Fruit fly (Drosophila melanogaster) whole organism, adult: Measurements from ENCODE around the gene CG9920.
A peak's percentile ranks its signal among the peaks of the same experiment; 100 is the strongest.

Source experiments
- CG11617 ChIP-seq: fragments of 200-800 bp; sonication (Bioruptor generic); optimal IDR thresholded peaks from 2 replicates; lab custom pipeline; 2017; ENCODE audit warnings: mild to moderate bottlenecking, missing biosample characterization, missing genetic modification reagents, missing genetic modification characterization
- CG12768 ChIP-seq: fragments of 200-800 bp; sonication (Bioruptor generic); optimal IDR thresholded peaks from 2 replicates; lab custom pipeline; 2017; ENCODE audit warnings: missing biosample characterization, missing genetic modification characterization, mild to moderate bottlenecking, moderate library complexity, missing genetic modification reagents
- CG14711 ChIP-seq: fragments of 200-800 bp; sonication (Bioruptor generic); optimal IDR thresholded peaks from 2 replicates; lab custom pipeline; 2018; ENCODE audit warnings: missing biosample characterization, mild to moderate bottlenecking, missing genetic modification characterization, moderate library complexity
- CG1620 ChIP-seq: fragments of 200-800 bp; sonication (Bioruptor generic); optimal IDR thresholded peaks from 2 replicates; lab custom pipeline; 2016; ENCODE audit warnings: missing biosample characterization, missing genetic modification characterization
- CG33017 ChIP-seq: fragments of 200-800 bp; sonication (Bioruptor generic); optimal IDR thresholded peaks from 2 replicates; lab custom pipeline; 2018; ENCODE audit warnings: missing biosample characterization, mild to moderate bottlenecking, missing genetic modification characterization, moderate library complexity
- CG5204 ChIP-seq: fragments of 200-800 bp; sonication (Bioruptor generic); optimal IDR thresholded peaks from 2 replicates; lab custom pipeline; 2016; ENCODE audit warnings: missing biosample characterization, missing genetic modification characterization
- CG7045 ChIP-seq: fragments of 200-800 bp; sonication (Bioruptor generic); optimal IDR thresholded peaks from 2 replicates; lab custom pipeline; 2017; ENCODE audit warnings: missing biosample characterization, mild to moderate bottlenecking, missing genetic modification characterization
- CG7101 ChIP-seq: fragments of 200-800 bp; sonication (Bioruptor generic); optimal IDR thresholded peaks from 2 replicates; lab custom pipeline; 2018; ENCODE audit warnings: missing biosample characterization, mild to moderate bottlenecking, missing genetic modification characterization, moderate library complexity
- Clk ChIP-seq: fragments of 200-800 bp; sonication (Bioruptor generic); optimal IDR thresholded peaks from 2 replicates; lab custom pipeline; 2017; ENCODE audit warnings: missing biosample characterization, missing genetic modification characterization
- Crg-1 ChIP-seq: fragments of 200-800 bp; sonication (Bioruptor generic); optimal IDR thresholded peaks from 2 replicates; lab custom pipeline; 2016; ENCODE audit warnings: missing biosample characterization, missing genetic modification characterization
- Hr96 ChIP-seq: fragments of 200-800 bp; sonication (Bioruptor generic); optimal IDR thresholded peaks from 2 replicates; lab custom pipeline; 2016; ENCODE audit warnings: missing biosample characterization, missing genetic modification characterization
- Mnt ChIP-seq: fragments of 200-800 bp; sonication (Bioruptor generic); optimal IDR thresholded peaks from 2 replicates; lab custom pipeline; 2016; ENCODE audit warnings: missing biosample characterization, mild to moderate bottlenecking, missing genetic modification characterization
- bab1 ChIP-seq: fragments of 200-800 bp; sonication (Bioruptor generic); optimal IDR thresholded peaks from 3 replicates; lab custom pipeline; 2019; ENCODE audit warnings: missing biosample characterization, mild to moderate bottlenecking, missing genetic modification characterization, moderate library complexity
- cic ChIP-seq: fragments of 200-800 bp; sonication (Bioruptor generic); optimal IDR thresholded peaks from 2 replicates; lab custom pipeline; 2017; ENCODE audit warnings: missing biosample characterization, mild to moderate bottlenecking, missing genetic modification characterization, moderate library complexity
- cnc ChIP-seq, 2 experiments: fragments of >200 bp; optimal IDR thresholded peaks; 2 replicates each; lab custom pipeline; 2017
- kay ChIP-seq: fragments of 200-800 bp; sonication (Bioruptor generic); peaks from one replicate; lab custom pipeline; 2016; ENCODE audit warnings: missing biosample characterization, missing genetic modification characterization, borderline replicate concordance
- ovo ChIP-seq: fragments of 200-800 bp; sonication (Bioruptor generic); optimal IDR thresholded peaks from 2 replicates; lab custom pipeline; 2016; ENCODE audit warnings: missing biosample characterization, missing genetic modification characterization
- pad ChIP-seq: fragments of 200-800 bp; sonication (Bioruptor generic); optimal IDR thresholded peaks from 3 replicates; lab custom pipeline; 2017; ENCODE audit warnings: missing biosample characterization, missing genetic modification characterization, mild to moderate bottlenecking, moderate library complexity, missing genetic modification reagents
- tj ChIP-seq: fragments of 200-800 bp; sonication (Bioruptor generic); optimal IDR thresholded peaks from 3 replicates; lab custom pipeline; 2017; ENCODE audit warnings: missing biosample characterization, mild to moderate bottlenecking, missing genetic modification characterization, moderate library complexity
- toe ChIP-seq: fragments of 200-800 bp; sonication (Bioruptor generic); optimal IDR thresholded peaks from 2 replicates; lab custom pipeline; 2016; ENCODE audit warnings: missing biosample characterization, missing genetic modification characterization

CG9920 gene

DNA sequence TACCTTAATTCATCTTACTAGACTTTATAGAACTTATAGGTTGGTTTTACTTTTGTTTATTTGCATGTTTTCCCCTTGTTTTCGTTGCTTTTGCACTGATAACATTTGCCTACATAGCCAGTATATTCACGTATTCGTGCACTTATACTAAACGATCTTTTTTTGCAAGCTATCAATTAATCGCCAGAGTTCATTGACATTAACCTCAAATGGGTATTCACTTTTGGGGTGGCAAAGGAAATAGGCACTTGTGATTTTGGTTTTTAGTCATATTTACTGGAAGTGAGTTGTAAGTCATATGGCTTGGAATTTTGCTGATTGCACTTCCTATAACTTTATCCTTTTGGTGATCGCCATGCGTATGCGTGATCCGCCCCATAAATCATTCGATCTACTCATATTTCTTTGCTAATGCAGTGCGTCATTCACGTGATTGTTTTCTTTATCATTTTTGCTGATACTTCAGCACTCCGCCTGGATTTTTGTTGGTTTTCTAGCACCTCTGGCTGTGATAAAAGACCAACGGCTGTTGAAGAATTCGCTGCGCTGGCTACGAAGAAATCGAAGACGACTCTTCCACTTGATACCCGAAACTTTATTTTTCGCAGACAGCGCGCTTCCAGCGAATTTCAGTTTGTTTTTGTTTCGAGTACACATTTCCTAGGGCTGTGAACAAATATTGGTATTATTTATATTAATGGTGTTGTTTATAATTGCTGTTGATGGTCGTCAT, 29.8 kb downstream of the CG9920 start:
- TF ChIP-seq tj (GFP tag; lab: Kevin White, UChicago): peak; percentile 96
- TF ChIP-seq CG1620: no peak
- no peak for TF ChIP-seq Crg-1 (GFP tag; lab: Kevin White, UChicago)
- no peak for TF ChIP-seq Mnt

DNA sequence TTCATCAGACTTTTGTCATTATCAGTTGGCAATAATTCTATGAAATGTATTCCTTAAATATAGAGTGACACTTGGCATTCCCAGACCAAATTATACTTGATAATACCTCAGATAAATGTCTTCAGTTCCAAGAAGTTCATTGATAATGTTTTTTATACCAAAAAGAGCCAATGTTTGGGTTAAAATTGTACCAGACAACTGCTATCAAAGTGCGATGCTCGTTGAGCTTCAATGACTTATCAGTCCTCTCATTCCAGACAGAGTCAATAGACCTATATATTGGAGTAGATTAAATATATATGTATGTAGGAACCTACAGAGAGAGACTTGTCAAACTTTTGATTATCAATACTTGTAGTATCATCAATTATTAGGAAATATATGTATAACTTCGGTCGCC, 32.6 kb downstream of the CG9920 start:
- no peak for TF ChIP-seq CG7045
- no peak for TF ChIP-seq ovo (GFP tag; lab: Kevin White, UChicago)
- TF ChIP-seq Clk (GFP tag; lab: Kevin White, UChicago): no peak
- no peak for TF ChIP-seq Hr96 (GFP tag; lab: Kevin White, UChicago)
- no peak for TF ChIP-seq kay (GFP tag; lab: Kevin White, UChicago)
- TF ChIP-seq toe (GFP tag; lab: Kevin White, UChicago): no peak

DNA sequence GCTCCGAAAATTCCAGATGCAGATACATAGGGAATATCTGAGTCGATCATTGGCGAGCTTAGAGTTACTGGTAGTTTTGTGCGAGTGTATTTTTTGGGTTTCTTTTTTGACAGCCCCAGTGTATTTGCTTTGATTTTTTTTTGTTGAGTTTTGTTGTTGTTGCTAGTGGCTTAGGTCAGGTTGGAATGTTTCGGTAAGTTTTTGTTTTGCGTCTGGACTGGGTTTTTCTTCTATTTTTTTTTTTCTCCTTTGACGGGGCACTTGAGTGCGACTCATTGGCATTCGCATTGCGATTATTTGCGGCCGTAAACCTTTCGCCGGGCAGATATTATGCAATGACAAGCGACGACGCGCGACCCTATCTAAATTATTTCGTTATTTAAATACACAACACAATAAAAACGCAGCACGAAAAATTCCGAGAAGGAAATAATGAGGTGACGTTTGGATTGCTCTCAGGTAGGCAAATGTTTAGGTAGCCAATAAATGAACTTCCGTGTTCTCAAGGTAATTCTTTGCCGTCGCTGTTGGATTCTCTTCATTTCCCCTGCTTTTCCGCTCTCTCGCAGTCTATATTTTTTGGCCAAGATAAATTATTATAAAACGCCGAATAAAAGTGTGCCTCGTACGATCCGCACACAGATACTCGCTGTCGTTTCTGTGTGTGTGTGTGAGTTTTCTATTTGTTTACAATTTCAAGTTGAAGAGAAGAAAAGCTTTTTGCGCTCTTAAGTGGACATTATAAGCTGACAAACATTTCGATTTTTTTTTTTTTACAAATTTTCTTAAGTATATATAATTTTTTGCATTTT, 33.5 kb downstream of the CG9920 start:
- TF ChIP-seq toe (GFP tag; lab: Kevin White, UChicago): no peak
- TF ChIP-seq Crg-1 (GFP tag; lab: Kevin White, UChicago): no peak
- no peak for TF ChIP-seq Hr96 (GFP tag; lab: Kevin White, UChicago)
- no peak for TF ChIP-seq CG33017 (tag; lab: Kevin White, UChicago)
- no peak for TF ChIP-seq CG1620
- no peak for TF ChIP-seq CG7101 (tag; lab: Kevin White, UChicago)
- no peak for TF ChIP-seq CG5204
- TF ChIP-seq Mnt: no peak
- no peak for TF ChIP-seq Clk (GFP tag; lab: Kevin White, UChicago)
- TF ChIP-seq CG7045: no peak
- TF ChIP-seq cnc (optimal IDR thresholded peaks at IDR 0.05; lab: Kevin White, UChicago): no peak
- TF ChIP-seq cic: peak; percentile 12
- peak; percentile 4 for TF ChIP-seq CG12768 (GFP tag; lab: Kevin White, UChicago)
- no peak for TF ChIP-seq ovo (GFP tag; lab: Kevin White, UChicago)
- TF ChIP-seq pad (GFP tag; lab: Kevin White, UChicago): peak; percentile 35
- TF ChIP-seq CG11617 (GFP tag; lab: Kevin White, UChicago): no peak
- TF ChIP-seq bab1 (GFP tag; lab: Kevin White, UChicago): no peak
- no peak for TF ChIP-seq kay (GFP tag; lab: Kevin White, UChicago)

DNA sequence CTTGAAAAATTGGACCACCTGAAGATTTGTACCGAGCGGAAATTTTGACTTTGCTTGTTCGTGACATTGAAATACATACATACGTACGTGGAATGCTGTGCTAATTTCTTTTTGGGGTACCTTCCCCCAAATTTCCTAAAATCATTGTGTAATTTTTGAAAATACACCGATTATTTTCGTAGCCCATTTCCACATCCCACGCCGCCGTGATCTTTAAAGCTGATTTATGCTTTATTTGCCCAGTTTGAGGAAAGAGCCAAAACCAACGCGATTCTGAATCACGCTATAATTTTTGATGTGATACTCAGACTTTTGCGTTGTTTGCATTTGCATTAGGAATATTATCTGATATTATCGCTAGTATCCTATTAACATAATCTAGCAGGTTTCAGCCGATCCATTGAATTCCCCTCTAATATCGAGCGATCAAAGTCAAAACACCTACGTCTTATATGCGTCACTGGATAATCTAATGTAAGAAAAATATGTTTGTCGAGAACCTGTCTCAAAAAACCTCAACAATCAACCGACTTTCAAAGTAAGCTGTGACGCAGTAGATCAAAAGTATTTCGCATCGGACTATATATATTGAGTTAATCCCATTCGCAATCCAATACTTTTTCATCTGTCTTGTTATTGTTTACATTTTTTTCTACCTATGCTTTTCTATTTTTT, 34.9 kb downstream of the CG9920 start:
- peak; percentile 21 for TF ChIP-seq cic
- no peak for TF ChIP-seq Mnt

DNA sequence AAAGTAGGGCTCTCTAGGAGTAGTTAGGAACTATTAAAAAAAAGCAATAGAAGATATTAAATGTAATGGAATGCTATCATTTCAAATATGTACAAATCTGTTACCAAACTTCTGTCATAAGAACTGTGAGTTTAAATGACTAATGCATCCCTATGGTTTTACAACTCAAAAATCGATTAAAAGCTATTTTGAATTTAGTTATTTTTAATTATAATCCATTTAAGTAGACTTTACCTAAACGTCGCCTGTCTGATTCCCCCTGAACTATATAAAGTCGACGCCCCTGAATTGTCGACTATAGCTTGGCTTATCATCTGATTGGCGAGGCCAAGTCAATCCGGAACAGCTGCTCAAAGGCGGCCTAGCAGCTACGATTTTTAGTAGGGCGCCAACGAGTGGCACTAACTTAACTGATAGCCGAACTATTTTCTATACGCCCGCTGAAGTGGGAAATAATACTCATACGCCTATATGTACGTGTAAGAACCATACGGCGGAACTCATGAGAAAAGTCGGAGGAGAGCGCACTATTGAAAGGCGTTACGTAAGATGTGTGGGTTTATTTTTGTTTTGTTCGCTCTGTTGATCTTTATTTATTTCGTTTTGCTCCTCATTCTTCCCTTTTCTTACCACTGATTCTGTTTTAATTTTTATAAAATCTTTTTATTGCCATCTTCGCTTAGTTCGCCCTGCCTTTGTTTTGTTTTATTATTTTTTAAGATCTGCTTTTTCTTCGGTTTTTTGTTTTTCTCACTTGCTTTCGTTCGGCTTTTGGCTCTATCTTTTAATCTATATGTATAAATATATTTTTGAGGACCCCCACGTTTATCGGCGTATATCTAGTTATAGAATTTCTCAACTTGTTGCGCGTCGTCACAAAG, 35.7 kb downstream of the CG9920 start:
- TF ChIP-seq Crg-1 (GFP tag; lab: Kevin White, UChicago): no peak
- TF ChIP-seq CG5204: no peak
- peak; percentile 75 for TF ChIP-seq CG7045
- TF ChIP-seq CG33017 (tag; lab: Kevin White, UChicago): peak; percentile 44
- no peak for TF ChIP-seq Hr96 (GFP tag; lab: Kevin White, UChicago)
- TF ChIP-seq CG12768 (GFP tag; lab: Kevin White, UChicago): peak; percentile 86
- no peak for TF ChIP-seq CG1620
- peak; percentile 34 for TF ChIP-seq CG7101 (tag; lab: Kevin White, UChicago)
- no peak for TF ChIP-seq bab1 (GFP tag; lab: Kevin White, UChicago)
- TF ChIP-seq kay (GFP tag; lab: Kevin White, UChicago): peak; percentile 81
- TF ChIP-seq Mnt: peak; percentile 17
- TF ChIP-seq CG14711 (tag; lab: Kevin White, UChicago): peak; percentile 32
- TF ChIP-seq tj (GFP tag; lab: Kevin White, UChicago): peak; percentile 29
- TF ChIP-seq CG11617 (GFP tag; lab: Kevin White, UChicago): peak; percentile 25
- no peak for TF ChIP-seq ovo (GFP tag; lab: Kevin White, UChicago)
- peak; percentile 73 for TF ChIP-seq cic
- peak; percentile 57 for TF ChIP-seq pad (GFP tag; lab: Kevin White, UChicago)
- TF ChIP-seq Clk (GFP tag; lab: Kevin White, UChicago): peak; percentile 29
- no peak for TF ChIP-seq toe (GFP tag; lab: Kevin White, UChicago)
- no peak for TF ChIP-seq cnc (optimal IDR thresholded peaks at IDR 0.05; lab: Kevin White, UChicago)
